Worm (Caenorhabditis elegans) whole organism, L1 larva: ENCODE data around the gene Y62E10A.6.

Experiments
- C04F5.9 ChIP-seq: sonication (generic microtip); optimal IDR thresholded peaks from 2 replicates; lab custom pipeline; 2016; ENCODE audit warnings: missing genetic modification characterization, missing compliant biosample characterization
- C16A3.4 ChIP-seq: fragments of 150-350 bp; optimal IDR thresholded peaks from 2 replicates; lab custom pipeline; 2014; ENCODE audit warnings: missing biosample characterization, missing genetic modification characterization
- Y116A8C.19 ChIP-seq: sonication (generic microtip); optimal IDR thresholded peaks from 2 replicates; lab custom pipeline; 2016; ENCODE audit warnings: missing compliant biosample characterization, missing genetic modification characterization, borderline replicate concordance
- aha-1 ChIP-seq: fragments of 150-350 bp; optimal IDR thresholded peaks from 2 replicates; lab custom pipeline; 2014; ENCODE audit warnings: missing biosample characterization, missing genetic modification characterization
- aly-2 ChIP-seq: fragments of 150-350 bp; optimal IDR thresholded peaks from 2 replicates; lab custom pipeline; 2014; ENCODE audit warnings: missing biosample characterization, missing genetic modification characterization
- ceh-63 ChIP-seq: fragments of 200-800 bp; sonication (Bioruptor generic); optimal IDR thresholded peaks from 2 replicates; lab custom pipeline; 2018; ENCODE audit warnings: mild to moderate bottlenecking, missing genetic modification characterization, missing compliant biosample characterization
- ceh-88 ChIP-seq: fragments of 200-800 bp; sonication (Bioruptor generic); IDR thresholded peaks from 2 replicates; pipeline ENCODE4 v1.3.6; 2022; ENCODE audit warnings: missing genetic modification characterization, missing compliant biosample characterization
- ceh-90 ChIP-seq: sonication (generic microtip); optimal IDR thresholded peaks from 2 replicates; lab custom pipeline; 2016; ENCODE audit warnings: missing genetic modification characterization, missing compliant biosample characterization
- dpl-1 ChIP-seq, 3 experiments: fragments of 150-350 bp in 2 of 3; sonication (generic microtip) in 1 of 3; optimal IDR thresholded peaks; 2 replicates each; lab custom pipeline; 2014 to 2017; ENCODE audit warnings: missing biosample characterization in 3 of 3, missing genetic modification characterization in 3 of 3, missing genetic modification reagents in 3 of 3
- efl-1 ChIP-seq, 4 experiments: fragments of 150-350 bp; optimal IDR thresholded peaks in 3 of 4; peaks in 1 of 4; 1 replicate in 1 of 4; 2 replicates in 3 of 4; lab custom pipeline; 2014; ENCODE audit warnings: missing biosample characterization in 2 of 4, missing genetic modification characterization in 2 of 4, missing genetic modification reagents in 2 of 4
- efl-3 ChIP-seq: fragments of 200-800 bp; sonication (Bioruptor generic); optimal IDR thresholded peaks from 2 replicates; lab custom pipeline; 2018; ENCODE audit warnings: mild to moderate bottlenecking, missing genetic modification characterization, missing compliant biosample characterization
- egl-27 ChIP-seq, 2 experiments: fragments of 150-350 bp in 1 of 2; sonication (generic microtip); optimal IDR thresholded peaks; 3 replicates each; lab custom pipeline; 2017 to 2018; ENCODE audit warnings: missing biosample characterization in 2 of 2, missing genetic modification characterization in 2 of 2, missing genetic modification reagents in 2 of 2
- elt-2 ChIP-seq: sonication (generic microtip); optimal IDR thresholded peaks from 2 replicates; lab custom pipeline; 2016; ENCODE audit warnings: missing genetic modification characterization, mild to moderate bottlenecking, inconsistent platforms, missing compliant biosample characterization, missing genetic modification reagents
- fkh-10 ChIP-seq: sonication (generic microtip); optimal IDR thresholded peaks from 2 replicates; lab custom pipeline; 2017; ENCODE audit warnings: missing biosample characterization, missing genetic modification reagents, missing genetic modification characterization
- fkh-4 ChIP-seq: sonication (generic microtip); optimal IDR thresholded peaks from 2 replicates; lab custom pipeline; 2016; ENCODE audit warnings: missing compliant biosample characterization, missing genetic modification characterization, borderline replicate concordance
- fos-1 ChIP-seq: fragments of 150-350 bp; optimal IDR thresholded peaks from 2 replicates; lab custom pipeline; 2014; ENCODE audit warnings: missing biosample characterization, missing genetic modification characterization
- grh-1 ChIP-seq: fragments of 200-800 bp; sonication (Bioruptor generic); IDR thresholded peaks from 2 replicates; pipeline ENCODE4 v1.3.6; 2022; ENCODE audit warnings: missing genetic modification reagents, missing genetic modification characterization, missing compliant biosample characterization
- hlh-17 ChIP-seq: fragments of 200-800 bp; sonication (Bioruptor generic); optimal IDR thresholded peaks from 2 replicates; lab custom pipeline; 2018; ENCODE audit warnings: missing genetic modification characterization, mild to moderate bottlenecking, missing compliant biosample characterization, moderate library complexity, borderline replicate concordance
- hlh-4 ChIP-seq: sonication (generic microtip); optimal IDR thresholded peaks from 2 replicates; lab custom pipeline; 2016; ENCODE audit warnings: mild to moderate bottlenecking, missing genetic modification characterization, missing compliant biosample characterization
- isw-1 ChIP-seq: fragments of 200-800 bp; sonication (Bioruptor generic); IDR thresholded peaks from 2 replicates; pipeline ENCODE4 v1.3.6; 2022; ENCODE audit warnings: missing genetic modification characterization, missing compliant biosample characterization
- lin-13 ChIP-seq: fragments of 150-350 bp; optimal IDR thresholded peaks from 2 replicates; lab custom pipeline; 2014; ENCODE audit warnings: missing biosample characterization, missing genetic modification reagents, missing genetic modification characterization
- lin-14 ChIP-seq: fragments of 200-800 bp; sonication (Bioruptor generic); optimal IDR thresholded peaks from 2 replicates; lab custom pipeline; 2018; ENCODE audit warnings: mild to moderate bottlenecking, missing genetic modification characterization, moderate library complexity, missing compliant biosample characterization
- lin-35 ChIP-seq, 2 experiments: fragments of 150-350 bp; optimal IDR thresholded peaks; 2 replicates each; lab custom pipeline; 2014; ENCODE audit warnings: missing biosample characterization in 2 of 2, missing genetic modification characterization in 2 of 2, missing genetic modification reagents in 2 of 2
- lin-39 ChIP-seq: fragments of 150-350 bp; optimal IDR thresholded peaks from 2 replicates; lab custom pipeline; 2014; ENCODE audit warnings: missing biosample characterization, missing genetic modification reagents, missing genetic modification characterization
- mdl-1 ChIP-seq, 2 experiments: fragments of 150-350 bp; optimal IDR thresholded peaks; 2 replicates each; lab custom pipeline; 2014 to 2017; ENCODE audit warnings: missing biosample characterization in 2 of 2, missing genetic modification characterization in 2 of 2, inconsistent platforms in 1 of 2
- nhr-11 ChIP-seq: fragments of 150-350 bp; optimal IDR thresholded peaks from 2 replicates; lab custom pipeline; 2014; ENCODE audit warnings: missing biosample characterization, missing genetic modification characterization
- nhr-237 ChIP-seq: fragments of 150-350 bp; optimal IDR thresholded peaks from 2 replicates; lab custom pipeline; 2014; ENCODE audit warnings: missing biosample characterization, missing genetic modification characterization
- nhr-71 ChIP-seq: sonication (generic microtip); optimal IDR thresholded peaks from 2 replicates; lab custom pipeline; 2016; ENCODE audit warnings: mild to moderate bottlenecking, missing genetic modification characterization, moderate library complexity, missing compliant biosample characterization
- nhr-76 ChIP-seq: sonication (generic microtip); optimal IDR thresholded peaks from 2 replicates; lab custom pipeline; 2017; ENCODE audit warnings: missing biosample characterization, missing genetic modification characterization
- nhr-77 ChIP-seq: fragments of 150-350 bp; optimal IDR thresholded peaks from 2 replicates; lab custom pipeline; 2014; ENCODE audit warnings: missing biosample characterization, missing genetic modification characterization
- nhr-84 ChIP-seq: sonication (generic microtip); optimal IDR thresholded peaks from 2 replicates; lab custom pipeline; 2017; ENCODE audit warnings: missing biosample characterization, missing genetic modification characterization
- nhr-85 ChIP-seq: sonication (generic microtip); peaks from one replicate; lab custom pipeline; 2016; ENCODE audit warnings: missing genetic modification characterization, inconsistent platforms, missing compliant biosample characterization
- pag-3 ChIP-seq: sonication (generic microtip); optimal IDR thresholded peaks from 2 replicates; lab custom pipeline; 2017; ENCODE audit warnings: missing genetic modification characterization, mild to moderate bottlenecking, missing compliant biosample characterization, antibody characterized with exemption, borderline replicate concordance; ENCODE audit not compliant: insufficient read depth
- rnt-1 ChIP-seq: sonication (generic microtip); optimal IDR thresholded peaks from 2 replicates; lab custom pipeline; 2016; ENCODE audit warnings: mild to moderate bottlenecking, missing genetic modification characterization, moderate library complexity, missing compliant biosample characterization
- skn-1 ChIP-seq: fragments of 150-350 bp; optimal IDR thresholded peaks from 2 replicates; lab custom pipeline; 2014; ENCODE audit warnings: missing biosample characterization, missing genetic modification characterization
- snu-23 ChIP-seq: sonication (generic microtip); optimal IDR thresholded peaks from 2 replicates; lab custom pipeline; 2016; ENCODE audit warnings: missing genetic modification characterization, missing compliant biosample characterization
- sox-4 ChIP-seq: sonication (generic microtip); optimal IDR thresholded peaks from 2 replicates; lab custom pipeline; 2016; ENCODE audit warnings: missing genetic modification characterization, missing compliant biosample characterization
- swsn-7 ChIP-seq: sonication (generic microtip); optimal IDR thresholded peaks from 2 replicates; lab custom pipeline; 2016; ENCODE audit warnings: missing genetic modification characterization, missing compliant biosample characterization
- tbx-2 ChIP-seq: sonication (generic microtip); optimal IDR thresholded peaks from 2 replicates; lab custom pipeline; 2016; ENCODE audit warnings: missing genetic modification characterization, missing compliant biosample characterization
- unc-30 ChIP-seq: sonication (generic microtip); optimal IDR thresholded peaks from 2 replicates; lab custom pipeline; 2017; ENCODE audit warnings: missing biosample characterization, missing genetic modification characterization
- zip-4 ChIP-seq: fragments of 200-800 bp; sonication (Bioruptor generic); optimal IDR thresholded peaks from 2 replicates; lab custom pipeline; 2018; ENCODE audit warnings: mild to moderate bottlenecking, missing genetic modification characterization, moderate library complexity, missing compliant biosample characterization
- ztf-11 ChIP-seq, 2 experiments: sonication (generic microtip); optimal IDR thresholded peaks; 2 replicates each; lab custom pipeline; 2016 to 2017; ENCODE audit warnings: missing genetic modification characterization in 2 of 2, missing biosample characterization in 1 of 2, missing compliant biosample characterization in 1 of 2

Y62E10A.6 gene

ce11 chrIV:13348592-13348991 lies 23.2 kb upstream of the Y62E10A.6 start, which contains the start of gene W02A2.12:
TSS of gene W02A2.12 (minus strand) at chrIV:13348831.
- TF ChIP-seq ceh-63 (GFP tag; lab: Kevin White, UChicago) = no peak
- TF ChIP-seq, all 84 proteins: peak for 0

- TF ChIP-seq unc-30 (no peak), snu-23 (GFP tag; lab: Kevin White, UChicago) (no peak), aha-1 (tag; lab: Kevin White, UChicago) (no peak), grh-1 (no peak)
Observed at ce11 chrIV:13353143-13353773, 18.5 kb upstream of the Y62E10A.6 start, which contains the start of the genes rec-8 and mex-5. TSS of gene rec-8 (minus strand) at chrIV:13353193. TSS of gene mex-5 (plus strand) at chrIV:13353723.

DNA sequence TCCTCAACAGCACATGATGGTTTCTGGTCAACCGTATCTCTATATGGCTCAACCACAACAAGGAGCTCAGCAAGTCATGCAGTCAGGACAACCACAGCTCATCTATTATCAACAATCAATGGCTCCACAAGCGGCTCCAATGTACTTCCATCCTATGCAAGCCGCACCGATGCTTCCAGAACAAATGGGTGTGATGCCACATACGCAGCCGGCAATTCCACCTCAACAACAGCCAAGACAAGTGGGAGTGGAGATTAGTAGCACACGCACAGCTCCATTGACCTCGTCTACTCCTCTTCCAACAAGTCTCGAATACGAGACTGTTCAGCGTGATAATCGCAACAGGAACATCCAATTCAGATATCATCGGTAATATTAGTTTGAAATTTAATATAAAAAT lies 17.8 kb upstream of the Y62E10A.6 start:
- TF ChIP-seq efl-1 (optimal IDR thresholded peaks at IDR 0.05; lab: Kevin White, UChicago) = no peak
- peak in 1 of 2 experiments; percentile 91 for TF ChIP-seq efl-1 (GFP tag; optimal IDR thresholded peaks at IDR 0.05 in 1 of 2; lab: Kevin White, UChicago)
- TF ChIP-seq skn-1 (tag; lab: Kevin White, UChicago) = no peak

- TF ChIP-seq C16A3.4 (tag; lab: Kevin White, UChicago) = no peak
- no peak for TF ChIP-seq tbx-2
- TF ChIP-seq grh-1 = no peak
- TF ChIP-seq ceh-90 = no peak
- no peak for TF ChIP-seq ceh-88 (GFP tag; lab: Robert Waterston, UW)
- no peak for TF ChIP-seq ztf-11 (tag; optimal IDR thresholded peaks at IDR 0.05; lab: Kevin White, UChicago)
- no peak for TF ChIP-seq isw-1
- no peak for TF ChIP-seq nhr-85
- TF ChIP-seq lin-13 (GFP tag; lab: Kevin White, UChicago) = no peak
Observed at ce11 chrIV:13356005-13356404, 15.8 kb upstream of the Y62E10A.6 start.

DNA sequence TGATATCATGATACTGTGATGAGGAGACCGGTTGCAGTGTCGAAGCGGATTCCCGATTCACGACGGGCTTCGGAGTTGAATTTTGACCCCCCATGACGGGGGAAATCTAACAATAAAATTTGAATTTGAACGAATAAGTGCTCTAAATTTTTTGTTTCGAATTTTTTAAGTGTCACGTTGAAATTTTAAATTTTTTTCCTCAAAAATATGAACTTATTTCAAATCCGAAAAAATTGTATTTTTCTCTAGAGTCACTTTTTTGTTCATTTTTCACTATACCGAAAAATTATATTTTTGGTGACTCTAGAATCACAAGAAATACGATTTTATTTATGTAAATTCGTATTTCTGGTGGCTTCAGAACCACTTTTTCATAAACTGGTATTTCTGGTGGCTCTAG lies 13.3 kb upstream of the Y62E10A.6 start, which contains the start of gene W02A2.8:
Gene W02A2.8 (minus strand): TSS at position 101 of the 400 bp plus-strand sequence.
- TF ChIP-seq hlh-4 (tag; lab: Kevin White, UChicago) = no peak
- no peak for TF ChIP-seq nhr-11 (tag; lab: Kevin White, UChicago)
- TF ChIP-seq mdl-1 (tag; optimal IDR thresholded peaks at IDR 0.05; lab: Kevin White, UChicago) = no peak
- no peak for TF ChIP-seq nhr-84 (tag; lab: Kevin White, UChicago)
- no peak for TF ChIP-seq efl-3
- no peak for TF ChIP-seq C04F5.9 (tag; lab: Kevin White, UChicago)
- TF ChIP-seq fkh-4 (tag; lab: Kevin White, UChicago) = no peak
- TF ChIP-seq aly-2 (tag; lab: Kevin White, UChicago) = no peak
- no peak for TF ChIP-seq nhr-76 (tag; lab: Kevin White, UChicago)
- no peak for TF ChIP-seq tbx-2
- no peak for TF ChIP-seq nhr-77 (tag; lab: Kevin White, UChicago)
- TF ChIP-seq sox-4 (tag; lab: Kevin White, UChicago) = no peak
- TF ChIP-seq rnt-1 (tag; lab: Kevin White, UChicago) = no peak
- TF ChIP-seq C16A3.4 (tag; lab: Kevin White, UChicago) = no peak
- no peak for TF ChIP-seq dpl-1 (GFP tag; optimal IDR thresholded peaks at IDR 0.05; lab: Kevin White, UChicago)
- TF ChIP-seq zip-4 (GFP tag; lab: Kevin White, UChicago) = no peak
- no peak for TF ChIP-seq Y116A8C.19
- no peak for TF ChIP-seq fkh-10

DNA sequence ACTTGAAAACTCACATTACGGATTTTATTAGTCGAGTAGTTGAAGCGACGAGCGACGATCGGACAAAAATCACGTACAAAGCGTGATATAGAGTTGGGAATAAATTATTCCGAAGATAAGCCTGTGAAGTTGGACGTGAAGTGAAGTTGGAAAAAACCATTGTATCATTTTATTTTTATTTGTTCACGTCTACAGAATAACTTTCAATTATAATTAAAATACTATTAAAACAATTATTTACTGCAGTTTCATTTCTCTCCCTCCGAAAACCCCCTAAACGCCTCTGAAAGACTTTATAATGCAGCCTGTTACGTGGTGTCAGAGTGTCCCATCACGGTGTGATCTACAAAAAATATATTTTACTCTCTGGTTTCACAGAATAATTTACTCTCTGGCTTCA lies 11.7 kb upstream of the Y62E10A.6 start, which contains the start of gene Y62E10A.3:
Gene Y62E10A.3 (minus strand): TSS at position 101 of the 400 bp plus-strand sequence.
- TF ChIP-seq elt-2 (no peak), hlh-17 (GFP tag; lab: Kevin White, UChicago) (no peak), nhr-85 (no peak), lin-14 (GFP tag; lab: Kevin White, UChicago) (no peak), egl-27 (tag; optimal IDR thresholded peaks at IDR 0.05; lab: Kevin White, UChicago) (no peak), swsn-7 (no peak), lin-35 (GFP tag; optimal IDR thresholded peaks at IDR 0.05; lab: Kevin White, UChicago) (no peak), snu-23 (GFP tag; lab: Kevin White, UChicago) (no peak), nhr-237 (tag; lab: Kevin White, UChicago) (no peak), tbx-2 (no peak), lin-39 (tag; lab: Kevin White, UChicago) (no peak), fos-1 (tag; lab: Kevin White, UChicago) (no peak), pag-3 (tag; lab: Kevin White, UChicago) (no peak), nhr-71 (tag; lab: Kevin White, UChicago) (no peak), zip-4 (GFP tag; lab: Kevin White, UChicago) (no peak)
